Worm (Caenorhabditis elegans) whole organism, L2 larva: Measurements from ENCODE around the gene clec-196.

ENCODE experiments used
- R02D3.7 ChIP-seq: fragments of 150-350 bp; optimal IDR thresholded peaks from 2 replicates; lab custom pipeline; 2014; ENCODE audit warnings: missing biosample characterization, missing genetic modification characterization
- aly-2 ChIP-seq: fragments of 150-350 bp; optimal IDR thresholded peaks from 2 replicates; lab custom pipeline; 2014; ENCODE audit warnings: missing biosample characterization, missing genetic modification characterization
- ama-1 ChIP-seq: fragments of 150-350 bp; optimal IDR thresholded peaks from 2 replicates; lab custom pipeline; 2018; ENCODE audit warnings: inconsistent platforms
- ceh-16 ChIP-seq: fragments of 150-350 bp; optimal IDR thresholded peaks from 2 replicates; lab custom pipeline; 2014; ENCODE audit warnings: missing biosample characterization, missing genetic modification characterization
- egl-27 ChIP-seq: sonication (generic microtip); optimal IDR thresholded peaks from 3 replicates; lab custom pipeline; 2017; ENCODE audit warnings: missing biosample characterization, missing genetic modification reagents, missing genetic modification characterization
- lin-39 ChIP-seq: fragments of 150-350 bp; optimal IDR thresholded peaks from 2 replicates; lab custom pipeline; 2014; ENCODE audit warnings: missing biosample characterization, missing genetic modification reagents, missing genetic modification characterization
- nhr-77 ChIP-seq: fragments of 150-350 bp; optimal IDR thresholded peaks from 2 replicates; lab custom pipeline; 2014; ENCODE audit warnings: missing biosample characterization, missing genetic modification characterization

ce11 chrIV:17230958-17231357 is 45.8 kb upstream of the clec-196 start, which contains the start of gene npr-32:
- TF ChIP-seq lin-39 (tag; lab: Kevin White, UChicago) (no peak), egl-27 (tag; lab: Kevin White, UChicago) (no peak), nhr-77 (tag; lab: Kevin White, UChicago) (no peak), ama-1 (lab: Kevin White, UChicago) (no peak), aly-2 (tag; lab: Kevin White, UChicago) (no peak), R02D3.7 (no peak), ceh-16 (tag; lab: Kevin White, UChicago) (no peak)
